Fruit fly (Drosophila melanogaster): ENCODE results near the gene CG5646.

DNA sequence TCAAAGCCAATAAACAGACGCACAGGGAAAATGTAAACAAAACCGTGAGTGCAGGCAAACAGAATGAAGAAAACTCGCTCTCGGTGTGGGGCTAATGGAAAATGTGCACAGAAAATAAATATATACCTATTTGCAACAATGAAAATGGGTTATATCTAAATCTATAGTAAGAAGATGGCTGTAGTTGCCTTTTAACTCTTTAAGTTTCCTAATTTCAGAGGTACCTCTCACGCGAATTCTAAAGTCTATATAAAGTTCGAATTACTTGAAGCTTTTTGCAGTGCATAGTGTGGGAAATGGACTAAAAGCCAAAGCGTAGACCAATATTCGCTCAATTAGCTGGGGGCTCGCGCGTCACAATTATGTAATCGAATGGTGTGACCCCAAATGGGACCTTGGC is 6.2 kb downstream of the CG5646 start:
- peak; percentile 80 for TF ChIP-seq net (GFP tag; optimal IDR thresholded peaks at IDR 0.05)
- peak; percentile 93 for TF ChIP-seq CG32006 (GFP tag; optimal IDR thresholded peaks at IDR 0.05)
- peak; percentile 71 for TF ChIP-seq Sox14 (GFP tag; optimal IDR thresholded peaks at IDR 0.05)
- peak; percentile 71 for TF ChIP-seq acj6 (GFP tag; optimal IDR thresholded peaks at IDR 0.05)
- TF ChIP-seq pdm3 (GFP tag; optimal IDR thresholded peaks at IDR 0.05): peak; percentile 74
- peak; percentile 33 for TF ChIP-seq CG3032 (tag; optimal IDR thresholded peaks at IDR 0.05)
- peak; percentile 36 for TF ChIP-seq CG8319 (GFP tag; optimal IDR thresholded peaks at IDR 0.05)
- no peak for TF ChIP-seq ss (GFP tag; optimal IDR thresholded peaks at IDR 0.05)
- peak; percentile 83 for TF ChIP-seq CG4318 (GFP tag; optimal IDR thresholded peaks at IDR 0.05)
- peak; percentile 44 for TF ChIP-seq CG7368 (GFP tag; optimal IDR thresholded peaks at IDR 0.05)
- no peak for TF ChIP-seq Ets21C (GFP tag; optimal IDR thresholded peaks at IDR 0.05)
- TF ChIP-seq CG6808 (GFP tag; optimal IDR thresholded peaks at IDR 0.05): no peak

Measured in whole organism, prepupa.